Fruit fly (Drosophila melanogaster) whole organism, wandering third instar larva: ENCODE results near the gene CG43902.

ENCODE experiments used
- Abd-B ChIP-seq: fragments of >200 bp; optimal IDR thresholded peaks from 2 replicates; lab custom pipeline; 2017; ENCODE audit warnings: missing biosample characterization, missing genetic modification characterization
- CG32264 ChIP-seq: fragments of 200-800 bp; sonication (Bioruptor generic); optimal IDR thresholded peaks from 2 replicates; lab custom pipeline; 2016; ENCODE audit warnings: missing biosample characterization, missing genetic modification characterization
- CG9705 ChIP-seq: fragments of 200-800 bp; sonication (Bioruptor generic); optimal IDR thresholded peaks from 2 replicates; lab custom pipeline; 2018; ENCODE audit warnings: missing biosample characterization, mild to moderate bottlenecking, missing genetic modification characterization
- CrebA ChIP-seq: fragments of 200-800 bp; sonication (Bioruptor generic); optimal IDR thresholded peaks from 2 replicates; lab custom pipeline; 2016; ENCODE audit warnings: missing biosample characterization, mild to moderate bottlenecking, missing genetic modification characterization, borderline replicate concordance
- Dfd ChIP-seq: fragments of >200 bp; optimal IDR thresholded peaks from 2 replicates; lab custom pipeline; 2017; ENCODE audit warnings: missing biosample characterization, missing genetic modification characterization
- Dif ChIP-seq: fragments of 200-275, 200-300 bp; sonication (Bioruptor generic); optimal IDR thresholded peaks from 2 replicates; lab custom pipeline; 2018; ENCODE audit warnings: missing biosample characterization, missing genetic modification characterization; ENCODE audit not compliant: partially characterized antibody
- GATAd ChIP-seq: sonication (Bioruptor generic); optimal IDR thresholded peaks from 2 replicates; lab custom pipeline; 2016; ENCODE audit warnings: missing biosample characterization, missing genetic modification characterization
- HLH106 ChIP-seq: fragments of 200-800 bp; optimal IDR thresholded peaks from 3 replicates; lab custom pipeline; 2019; ENCODE audit warnings: missing biosample characterization, mild to moderate bottlenecking, missing genetic modification characterization, moderate library complexity
- Hnf4 ChIP-seq: fragments of 200-800 bp; sonication (Bioruptor generic); optimal IDR thresholded peaks from 2 replicates; lab custom pipeline; 2016; ENCODE audit warnings: missing biosample characterization, mild to moderate bottlenecking, missing genetic modification characterization
- Hr78 ChIP-seq: fragments of >200 bp; optimal IDR thresholded peaks from 2 replicates; lab custom pipeline; 2017; ENCODE audit warnings: missing biosample characterization, missing genetic modification characterization
- Hr83 ChIP-seq: fragments of 200-300 bp; sonication (Bioruptor generic); optimal IDR thresholded peaks from 2 replicates; lab custom pipeline; 2016; ENCODE audit warnings: missing biosample characterization, mild to moderate bottlenecking, missing genetic modification characterization, moderate library complexity; ENCODE audit not compliant: poor library complexity, severe bottlenecking
- Jra ChIP-seq: sonication (Bioruptor generic); optimal IDR thresholded peaks from 2 replicates; lab custom pipeline; 2016; ENCODE audit warnings: missing biosample characterization, missing genetic modification characterization
- Mio ChIP-seq: sonication (Bioruptor generic); optimal IDR thresholded peaks from 2 replicates; lab custom pipeline; 2016; ENCODE audit warnings: missing biosample characterization, missing genetic modification characterization
- Myc ChIP-seq: fragments of >200 bp; optimal IDR thresholded peaks from 2 replicates; lab custom pipeline; 2017
- N ChIP-seq: fragments of >200 bp; optimal IDR thresholded peaks from 2 replicates; lab custom pipeline; 2018; ENCODE audit warnings: missing biosample characterization, missing external identifiers, missing genetic modification characterization
- OdsH ChIP-seq: fragments of 200-800 bp; sonication (Bioruptor generic); optimal IDR thresholded peaks from 2 replicates; lab custom pipeline; 2016; ENCODE audit warnings: missing biosample characterization, mild to moderate bottlenecking, missing genetic modification characterization
- Rel ChIP-seq, 2 experiments: fragments of 200-800 bp; sonication (Bioruptor generic) in 1 of 2; optimal IDR thresholded peaks; 2 replicates in 1 of 2; 3 replicates in 1 of 2; lab custom pipeline; 2016 to 2019; ENCODE audit warnings: mild to moderate bottlenecking in 2 of 2, missing biosample characterization in 2 of 2, missing genetic modification characterization in 2 of 2, moderate library complexity in 1 of 2
- Sp1 ChIP-seq: fragments of 200-800 bp; sonication (Bioruptor generic); optimal IDR thresholded peaks from 3 replicates; lab custom pipeline; 2019; ENCODE audit warnings: missing biosample characterization, mild to moderate bottlenecking, missing genetic modification characterization, moderate library complexity
- Vsx2 ChIP-seq: fragments of 200-300, 225-300 bp; sonication (Bioruptor generic); optimal IDR thresholded peaks from 2 replicates; lab custom pipeline; 2018; ENCODE audit warnings: missing biosample characterization, missing genetic modification characterization; ENCODE audit not compliant: partially characterized antibody
- br ChIP-seq: fragments of 200-800 bp; sonication (Bioruptor generic); optimal IDR thresholded peaks from 2 replicates; lab custom pipeline; 2016; ENCODE audit warnings: missing biosample characterization, missing genetic modification characterization
- brk ChIP-seq: fragments of 200-800 bp; sonication (Bioruptor generic); optimal IDR thresholded peaks from 2 replicates; lab custom pipeline; 2016; ENCODE audit warnings: missing biosample characterization, mild to moderate bottlenecking, missing genetic modification characterization
- dl ChIP-seq, 2 experiments: fragments of 175-275, 200-275 bp in 1 of 2; fragments of 200-275 bp in 1 of 2; sonication (Bioruptor generic); optimal IDR thresholded peaks; lab custom pipeline; 2018; ENCODE audit warnings: mild to moderate bottlenecking in 2 of 2, missing biosample characterization in 2 of 2, missing genetic modification characterization in 2 of 2, moderate library complexity in 2 of 2; ENCODE audit not compliant: partially characterized antibody in 2 of 2, insufficient read depth in 1 of 2
- dmrt93B ChIP-seq: fragments of 200-800 bp; sonication (Bioruptor generic); optimal IDR thresholded peaks from 2 replicates; lab custom pipeline; 2018; ENCODE audit warnings: missing biosample characterization, mild to moderate bottlenecking, missing genetic modification characterization
- dsf ChIP-seq: sonication (Bioruptor generic); optimal IDR thresholded peaks from 2 replicates; lab custom pipeline; 2016; ENCODE audit warnings: missing biosample characterization, missing genetic modification characterization, borderline replicate concordance
- ey ChIP-seq: fragments of 200-800 bp; sonication (Bioruptor generic); optimal IDR thresholded peaks from 2 replicates; lab custom pipeline; 2016; ENCODE audit warnings: missing biosample characterization, missing genetic modification characterization
- foxo ChIP-seq, 2 experiments: fragments of 200-800 bp; sonication (Bioruptor generic); optimal IDR thresholded peaks; 2 replicates in 1 of 2; 3 replicates in 1 of 2; lab custom pipeline; 2016 to 2017; ENCODE audit warnings: missing biosample characterization in 2 of 2, missing genetic modification characterization in 2 of 2
- fru ChIP-seq: fragments of 200-800 bp; sonication (Bioruptor generic); optimal IDR thresholded peaks from 3 replicates; lab custom pipeline; 2016; ENCODE audit warnings: missing biosample characterization, mild to moderate bottlenecking, missing genetic modification characterization
- h ChIP-seq: fragments of 200-800 bp; sonication (Bioruptor generic); optimal IDR thresholded peaks from 3 replicates; lab custom pipeline; 2016; ENCODE audit warnings: missing biosample characterization, mild to moderate bottlenecking, missing genetic modification characterization
- jim ChIP-seq: fragments of 175-275, 200-325 bp; sonication (Bioruptor generic); optimal IDR thresholded peaks from 2 replicates; lab custom pipeline; 2016; ENCODE audit warnings: missing biosample characterization, mild to moderate bottlenecking, missing genetic modification characterization
- lola ChIP-seq: fragments of >200 bp; optimal IDR thresholded peaks from 2 replicates; lab custom pipeline; 2017; ENCODE audit warnings: missing biosample characterization, missing genetic modification characterization
- pan ChIP-seq: fragments of >200 bp; optimal IDR thresholded peaks from 2 replicates; lab custom pipeline; 2017
- psq ChIP-seq: fragments of 200-800 bp; sonication (Bioruptor generic); optimal IDR thresholded peaks from 3 replicates; lab custom pipeline; 2017; ENCODE audit warnings: missing biosample characterization, mild to moderate bottlenecking, missing genetic modification characterization, moderate library complexity
- rgr ChIP-seq: fragments of 200-800 bp; sonication (Bioruptor generic); optimal IDR thresholded peaks from 3 replicates; lab custom pipeline; 2016; ENCODE audit warnings: missing biosample characterization, mild to moderate bottlenecking, missing genetic modification characterization
- sage ChIP-seq: fragments of 200-800 bp; sonication (Bioruptor generic); optimal IDR thresholded peaks from 2 replicates; lab custom pipeline; 2016; ENCODE audit warnings: missing biosample characterization, mild to moderate bottlenecking, missing genetic modification characterization
- sv ChIP-seq: fragments of 200-800 bp; sonication (Bioruptor generic); optimal IDR thresholded peaks from 3 replicates; lab custom pipeline; 2016; ENCODE audit warnings: missing biosample characterization, missing genetic modification characterization
- tai ChIP-seq: sonication (Bioruptor generic); optimal IDR thresholded peaks from 2 replicates; lab custom pipeline; 2016; ENCODE audit warnings: missing biosample characterization, missing genetic modification characterization
- usp ChIP-seq: fragments of >200 bp; optimal IDR thresholded peaks from 2 replicates; lab custom pipeline; 2017; ENCODE audit warnings: missing biosample characterization, missing genetic modification characterization
- woc ChIP-seq: sonication (Bioruptor generic); optimal IDR thresholded peaks from 2 replicates; lab custom pipeline; 2016; ENCODE audit warnings: missing biosample characterization, mild to moderate bottlenecking, missing genetic modification characterization

CG43902 gene

DNA sequence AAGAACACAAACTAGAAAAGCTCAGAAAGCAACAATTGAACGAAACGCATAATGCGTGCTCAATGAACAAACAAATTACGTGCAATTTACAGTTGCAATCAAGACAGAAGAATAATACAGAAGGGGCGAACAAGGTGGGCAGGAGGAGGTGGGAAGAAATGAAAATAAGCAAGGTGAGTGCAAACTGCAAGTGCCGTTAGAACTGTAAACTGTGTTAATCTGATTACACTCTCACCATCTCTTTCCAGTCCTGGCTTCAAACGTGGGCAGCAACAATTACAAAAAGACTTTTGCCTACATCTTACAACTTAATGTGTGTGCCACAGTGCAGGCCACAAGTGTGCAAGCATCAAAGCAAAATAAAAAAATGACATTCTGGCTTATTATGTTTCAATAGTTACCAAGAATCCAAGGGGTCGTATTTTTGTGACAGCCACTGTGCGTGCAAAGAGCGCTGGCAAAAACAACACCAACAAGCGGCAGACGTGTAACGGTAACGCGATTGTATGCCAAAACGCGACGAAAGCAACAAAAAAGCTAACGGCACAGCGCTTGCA, 52.2 kb downstream of the CG43902 start:
- TF ChIP-seq Myc (lab: Kevin White, UChicago) (peak; percentile 39), foxo (GFP tag; optimal IDR thresholded peaks at IDR 0.05; lab: Kevin White, UChicago) (peak in 1 of 2 experiments; percentile 2), OdsH (GFP tag; lab: Kevin White, UChicago) (no peak)
- TF ChIP-seq, all 38 proteins: peak for 2

DNA sequence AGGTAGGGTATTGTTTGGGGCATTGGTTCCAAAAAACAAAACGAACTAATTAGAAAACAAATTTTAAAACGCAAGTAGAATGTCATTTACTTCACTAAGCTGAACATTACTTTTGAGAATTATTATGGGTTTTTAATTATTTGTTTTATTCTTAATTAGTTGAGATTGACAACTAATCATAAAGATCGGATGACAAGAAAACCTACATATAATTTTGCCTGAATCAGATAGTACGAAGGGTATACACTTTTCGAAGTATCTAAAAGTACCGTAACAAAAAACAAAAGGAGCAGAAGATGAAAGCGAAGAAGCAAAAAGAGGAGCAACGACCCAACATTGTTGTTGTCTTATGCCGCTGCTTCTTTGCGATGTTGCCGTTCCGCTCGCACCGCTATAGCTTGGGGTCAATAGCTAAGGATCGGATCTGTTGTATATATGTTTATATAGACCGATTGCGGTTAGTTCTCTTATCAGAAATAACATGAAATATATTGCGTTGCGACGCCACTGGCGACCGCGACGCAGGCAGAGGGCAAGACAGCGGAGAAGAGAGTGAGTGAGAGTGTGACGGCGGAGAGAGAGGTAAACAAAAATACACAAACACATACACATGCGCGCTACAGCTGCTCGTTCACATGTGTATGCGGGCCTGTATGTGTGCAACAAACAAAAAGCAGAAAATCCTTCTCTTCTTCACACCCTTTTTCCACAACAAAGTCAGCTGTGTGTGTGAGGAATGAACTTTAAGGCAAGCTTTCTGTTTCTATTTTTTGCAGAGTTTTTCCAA, 53.1 kb downstream of the CG43902 start:
- TF ChIP-seq tai (GFP tag; lab: Kevin White, UChicago) (peak; percentile 11), br (GFP tag; lab: Kevin White, UChicago) (peak; percentile 74), Jra (peak; percentile 1), N (GFP tag; lab: Kevin White, UChicago) (no peak), Myc (lab: Kevin White, UChicago) (no peak), pan (lab: Kevin White, UChicago) (no peak), rgr (peak; percentile 76), CG32264 (GFP tag; lab: Kevin White, UChicago) (peak; percentile 71), Mio (GFP tag; lab: Kevin White, UChicago) (no peak), sage (peak; percentile 2), Hr83 (GFP tag; lab: Kevin White, UChicago) (peak; percentile 44), psq (peak; percentile 85), dl (GFP tag; optimal IDR thresholded peaks at IDR 0.05; lab: Kevin White, UChicago; ENCODE audit: insufficient read depth in 1 of 2, partially characterized antibody in 2 of 2) (peak; percentile 3 to 67), dmrt93B (GFP tag; lab: Kevin White, UChicago) (peak; percentile 71), CrebA (no peak), Dif (GFP tag; lab: Kevin White, UChicago) (peak; percentile 75), woc (GFP tag; lab: Kevin White, UChicago) (peak; percentile 69), Vsx2 (GFP tag; lab: Kevin White, UChicago) (no peak), dsf (no peak), Rel (GFP tag; optimal IDR thresholded peaks at IDR 0.05; lab: Kevin White, UChicago) (no peak), Rel (tag; optimal IDR thresholded peaks at IDR 0.05; lab: Kevin White, UChicago) (peak; percentile 41), ey (peak; percentile 85), sv (no peak), OdsH (GFP tag; lab: Kevin White, UChicago) (peak; percentile 81), Hr78 (no peak), Dfd (GFP tag; lab: Kevin White, UChicago) (no peak), Abd-B (GFP tag; lab: Kevin White, UChicago) (no peak), jim (no peak), CG9705 (peak; percentile 25), usp (GFP tag; lab: Kevin White, UChicago) (no peak), Sp1 (peak; percentile 88), GATAd (GFP tag; lab: Kevin White, UChicago) (no peak), fru (peak; percentile 84), brk (GFP tag; lab: Kevin White, UChicago) (no peak), Hnf4 (GFP tag; lab: Kevin White, UChicago) (peak; percentile 25), lola (no peak), HLH106 (peak; percentile 90), h (peak; percentile 83), foxo (GFP tag; optimal IDR thresholded peaks at IDR 0.05; lab: Kevin White, UChicago) (peak in 1 of 2 experiments; percentile 84)
